Worm (Caenorhabditis elegans) whole organism, L4 larva: ENCODE results near the gene cyp-25A1.

ENCODE experiments used
- F10B5.3 ChIP-seq: sonication (generic microtip); optimal IDR thresholded peaks from 2 replicates; lab custom pipeline; 2016; ENCODE audit warnings: mild to moderate bottlenecking, missing genetic modification characterization, missing compliant biosample characterization
- F37D6.2 ChIP-seq: sonication (generic microtip); optimal IDR thresholded peaks from 2 replicates; lab custom pipeline; 2016; ENCODE audit warnings: mild to moderate bottlenecking, missing genetic modification characterization, missing compliant biosample characterization
- F49E8.2 ChIP-seq: sonication (generic microtip); optimal IDR thresholded peaks from 2 replicates; lab custom pipeline; 2016; ENCODE audit warnings: missing compliant biosample characterization, mild to moderate bottlenecking, missing genetic modification characterization, borderline replicate concordance
- T20F7.1 ChIP-seq: fragments of 200-800 bp; sonication (Bioruptor generic); optimal IDR thresholded peaks from 2 replicates; lab custom pipeline; 2018; ENCODE audit warnings: mild to moderate bottlenecking, missing genetic modification characterization, missing compliant biosample characterization
- Y48G9A.11 ChIP-seq: fragments of 200-800 bp; sonication (Bioruptor generic); IDR thresholded peaks from 2 replicates; pipeline ENCODE4 v1.3.6; 2022; ENCODE audit warnings: missing genetic modification reagents, missing genetic modification characterization, missing compliant biosample characterization
- Y75B8A.6 ChIP-seq: fragments of 200-800 bp; sonication (Bioruptor generic); IDR thresholded peaks from 2 replicates; pipeline ENCODE4 v1.3.6; 2022; ENCODE audit warnings: missing genetic modification reagents, missing genetic modification characterization, missing compliant biosample characterization
- ZK546.5 ChIP-seq, 2 experiments: sonication (generic microtip); optimal IDR thresholded peaks; 2 replicates each; lab custom pipeline; 2017; ENCODE audit warnings: missing biosample characterization in 2 of 2, missing genetic modification characterization in 2 of 2
- aha-1 ChIP-seq: fragments of 150-350 bp; peaks from one replicate; lab custom pipeline; 2014; ENCODE audit warnings: missing biosample characterization, missing genetic modification characterization
- ama-1 ChIP-seq: fragments of 150-350 bp; optimal IDR thresholded peaks from 2 replicates; lab custom pipeline; 2014; ENCODE audit warnings: inconsistent platforms, mixed read lengths
- ceh-44 ChIP-seq: fragments of 200-800 bp; sonication (Bioruptor generic); IDR thresholded peaks from 2 replicates; pipeline ENCODE4 v1.3.6; 2022; ENCODE audit warnings: missing genetic modification reagents, missing genetic modification characterization, missing compliant biosample characterization
- ceh-62 ChIP-seq: sonication (generic microtip); optimal IDR thresholded peaks from 2 replicates; lab custom pipeline; 2017; ENCODE audit warnings: missing biosample characterization, missing genetic modification characterization
- ceh-82 ChIP-seq: sonication (generic microtip); optimal IDR thresholded peaks from 2 replicates; lab custom pipeline; 2017; ENCODE audit warnings: missing biosample characterization, missing genetic modification characterization
- ces-1 ChIP-seq: fragments of 150-350 bp; sonication (generic microtip); optimal IDR thresholded peaks from 4 replicates; lab custom pipeline; 2014; ENCODE audit warnings: missing biosample characterization, missing genetic modification reagents, missing genetic modification characterization
- daf-12 ChIP-seq: fragments of 150-350 bp; optimal IDR thresholded peaks from 2 replicates; lab custom pipeline; 2014; ENCODE audit warnings: missing biosample characterization, missing genetic modification reagents, missing genetic modification characterization
- daf-19 ChIP-seq: fragments of 200-800 bp; sonication (Bioruptor generic); conservative IDR thresholded peaks from 2 replicates; pipeline ENCODE4 v1.3.6; 2022; ENCODE audit warnings: missing genetic modification characterization, missing compliant biosample characterization
- daf-8 ChIP-seq: fragments of 200-800 bp; sonication (Bioruptor generic); IDR thresholded peaks from 2 replicates; pipeline ENCODE4 v1.3.6; 2022; ENCODE audit warnings: missing genetic modification characterization, missing compliant biosample characterization
- dmd-6 ChIP-seq: fragments of 200-800 bp; sonication (Bioruptor generic); IDR thresholded peaks from 2 replicates; pipeline ENCODE4 v1.3.6; 2022; ENCODE audit warnings: missing genetic modification reagents, missing genetic modification characterization, missing compliant biosample characterization
- dmd-8 ChIP-seq: fragments of 200-800 bp; sonication (Bioruptor generic); IDR thresholded peaks from 2 replicates; pipeline ENCODE4 v1.3.6; 2022; ENCODE audit warnings: missing genetic modification characterization, missing compliant biosample characterization
- dmd-9 ChIP-seq: fragments of 200-800 bp; sonication (Bioruptor generic); IDR thresholded peaks from 2 replicates; pipeline ENCODE4 v1.3.6; 2022; ENCODE audit warnings: missing genetic modification reagents, missing genetic modification characterization, missing compliant biosample characterization
- dve-1 ChIP-seq: sonication (generic microtip); optimal IDR thresholded peaks from 2 replicates; lab custom pipeline; 2017; ENCODE audit warnings: antibody characterized with exemption, mild to moderate bottlenecking, missing genetic modification characterization, missing compliant biosample characterization; ENCODE audit not compliant: insufficient read depth
- fos-1 ChIP-seq: fragments of 150-350 bp; optimal IDR thresholded peaks from 2 replicates; lab custom pipeline; 2014; ENCODE audit warnings: missing biosample characterization, missing genetic modification characterization
- hif-1 ChIP-seq, 2 experiments: sonication (generic microtip); optimal IDR thresholded peaks; 2 replicates each; lab custom pipeline; 2016 to 2017; ENCODE audit warnings: missing compliant biosample characterization in 2 of 2, missing genetic modification characterization in 2 of 2, missing genetic modification reagents in 2 of 2, missing genotype in 2 of 2, mild to moderate bottlenecking in 1 of 2
- hlh-11 ChIP-seq: fragments of 200-800 bp; sonication (Bioruptor generic); optimal IDR thresholded peaks from 2 replicates; lab custom pipeline; 2018; ENCODE audit warnings: mild to moderate bottlenecking, missing genetic modification characterization, missing compliant biosample characterization
- jun-1 ChIP-seq: fragments of 150-350 bp; optimal IDR thresholded peaks from 2 replicates; lab custom pipeline; 2014; ENCODE audit warnings: missing biosample characterization, missing genetic modification reagents, missing genetic modification characterization
- lin-13 ChIP-seq: fragments of 150-350 bp; optimal IDR thresholded peaks from 2 replicates; lab custom pipeline; 2014; ENCODE audit warnings: missing biosample characterization, missing genetic modification reagents, missing genetic modification characterization
- lin-15B ChIP-seq: fragments of 150-350 bp; sonication (generic microtip); optimal IDR thresholded peaks from 3 replicates; lab custom pipeline; 2014; ENCODE audit warnings: missing biosample characterization, missing genetic modification characterization
- lin-39 ChIP-seq: fragments of 150-350 bp; optimal IDR thresholded peaks from 2 replicates; lab custom pipeline; 2014; ENCODE audit warnings: missing biosample characterization, missing genetic modification reagents, missing genetic modification characterization
- madf-5 ChIP-seq, 2 experiments: fragments of 200-800 bp; sonication (Bioruptor generic); IDR thresholded peaks; 2 replicates each; pipeline ENCODE4 v1.3.6; 2022; ENCODE audit warnings: missing compliant biosample characterization in 2 of 2, missing genetic modification characterization in 2 of 2
- madf-9 ChIP-seq: fragments of 200-800 bp; sonication (Bioruptor generic); conservative IDR thresholded peaks from 2 replicates; pipeline ENCODE4 v1.3.6; 2022; ENCODE audit warnings: missing genetic modification reagents, missing genetic modification characterization, missing compliant biosample characterization
- mdl-1 ChIP-seq, 2 experiments: fragments of 150-350 bp in 1 of 2; sonication (generic microtip) in 1 of 2; optimal IDR thresholded peaks; 2 replicates each; lab custom pipeline; 2014 to 2017; ENCODE audit warnings: missing biosample characterization in 2 of 2, missing genetic modification characterization in 2 of 2
- mep-1 ChIP-seq: fragments of 150-350 bp; sonication (generic microtip); optimal IDR thresholded peaks from 3 replicates; lab custom pipeline; 2014; ENCODE audit warnings: missing biosample characterization, missing genetic modification characterization
- mes-2 ChIP-seq: sonication (generic microtip); optimal IDR thresholded peaks from 2 replicates; lab custom pipeline; 2016; ENCODE audit warnings: missing genotype, mild to moderate bottlenecking, missing genetic modification characterization, missing compliant biosample characterization; ENCODE audit not compliant: poor library complexity, severe bottlenecking
- mxl-2 ChIP-seq: fragments of 200-800 bp; sonication (Bioruptor generic); conservative IDR thresholded peaks from 2 replicates; pipeline ENCODE4 v1.3.6; 2022; ENCODE audit warnings: missing genetic modification reagents, missing genetic modification characterization, missing compliant biosample characterization
- nhr-102 ChIP-seq: sonication (generic microtip); optimal IDR thresholded peaks from 2 replicates; lab custom pipeline; 2016; ENCODE audit warnings: mild to moderate bottlenecking, missing genetic modification characterization, moderate library complexity, missing compliant biosample characterization
- nhr-11 ChIP-seq: fragments of 150-350 bp; optimal IDR thresholded peaks from 2 replicates; lab custom pipeline; 2014; ENCODE audit warnings: missing biosample characterization, missing genetic modification characterization
- nhr-111 ChIP-seq: fragments of 200-800 bp; sonication (Bioruptor generic); optimal IDR thresholded peaks from 2 replicates; lab custom pipeline; 2018; ENCODE audit warnings: mild to moderate bottlenecking, missing genetic modification characterization, missing compliant biosample characterization
- nhr-237 ChIP-seq: sonication (generic microtip); optimal IDR thresholded peaks from 2 replicates; lab custom pipeline; 2017; ENCODE audit warnings: missing biosample characterization, missing genetic modification characterization
- nhr-25 ChIP-seq: sonication (generic microtip); optimal IDR thresholded peaks from 2 replicates; lab custom pipeline; 2017; ENCODE audit warnings: missing genetic modification characterization, mild to moderate bottlenecking, missing compliant biosample characterization, antibody characterized with exemption, moderate library complexity, borderline replicate concordance; ENCODE audit not compliant: insufficient read depth
- nhr-28 ChIP-seq: fragments of 150-350 bp; optimal IDR thresholded peaks from 2 replicates; lab custom pipeline; 2014; ENCODE audit warnings: missing biosample characterization, missing genetic modification characterization
- nhr-41 ChIP-seq: fragments of 200-800 bp; sonication (Bioruptor generic); IDR thresholded peaks from 2 replicates; pipeline ENCODE4 v1.3.6; 2022; ENCODE audit warnings: missing genetic modification reagents, missing genetic modification characterization, missing compliant biosample characterization
- nhr-42 ChIP-seq: fragments of 200-800 bp; sonication (Bioruptor generic); IDR thresholded peaks from 2 replicates; pipeline ENCODE4 v1.3.6; 2022; ENCODE audit warnings: missing genetic modification characterization, missing compliant biosample characterization
- php-3 ChIP-seq: fragments of 200-800 bp; sonication (Bioruptor generic); IDR thresholded peaks from 2 replicates; pipeline ENCODE4 v1.3.6; 2022; ENCODE audit warnings: missing genetic modification reagents, missing genetic modification characterization, missing compliant biosample characterization
- saeg-2 ChIP-seq: fragments of 200-800 bp; sonication (Bioruptor generic); IDR thresholded peaks from 2 replicates; pipeline ENCODE4 v1.3.6; 2022; ENCODE audit warnings: missing genetic modification reagents, missing genetic modification characterization, missing compliant biosample characterization
- sdz-12 ChIP-seq: fragments of 200-800 bp; sonication (Bioruptor generic); optimal IDR thresholded peaks from 2 replicates; lab custom pipeline; 2018; ENCODE audit warnings: mild to moderate bottlenecking, missing genetic modification characterization, missing compliant biosample characterization
- set-16 ChIP-seq: fragments of 200-800 bp; sonication (Bioruptor generic); IDR thresholded peaks from 2 replicates; pipeline ENCODE4 v1.3.6; 2022; ENCODE audit warnings: missing genetic modification reagents, missing genetic modification characterization, missing compliant biosample characterization
- snpc-4 ChIP-seq: fragments of 150-350 bp; optimal IDR thresholded peaks from 2 replicates; lab custom pipeline; 2014; ENCODE audit warnings: missing biosample characterization, missing genetic modification characterization
- unc-130 ChIP-seq: sonication (generic microtip); optimal IDR thresholded peaks from 2 replicates; lab custom pipeline; 2016; ENCODE audit warnings: missing genetic modification reagents, missing genetic modification characterization, missing compliant biosample characterization
- unc-62 ChIP-seq, 3 experiments: fragments of 150-350 bp in 1 of 3; sonication (generic microtip); optimal IDR thresholded peaks in 2 of 3; peaks in 1 of 3; 1 replicate in 1 of 3; 2 replicates in 2 of 3; lab custom pipeline; 2014 to 2017; ENCODE audit warnings: missing biosample characterization in 3 of 3, missing genetic modification characterization in 3 of 3, missing genetic modification reagents in 3 of 3, missing genotype in 1 of 3
- zag-1 ChIP-seq: fragments of 150-350 bp; optimal IDR thresholded peaks from 2 replicates; lab custom pipeline; 2014; ENCODE audit warnings: missing biosample characterization, missing genetic modification characterization
- zfp-3 ChIP-seq: fragments of 200-800 bp; sonication (Bioruptor generic); conservative IDR thresholded peaks from 2 replicates; pipeline ENCODE4 v1.3.6; 2022; ENCODE audit warnings: missing genetic modification reagents, missing genetic modification characterization, missing compliant biosample characterization
- zip-11 ChIP-seq: fragments of 200-800 bp; sonication (Bioruptor generic); IDR thresholded peaks from 2 replicates; pipeline ENCODE4 v1.3.6; 2022; ENCODE audit warnings: missing genetic modification characterization, missing compliant biosample characterization
- ztf-7 ChIP-seq: fragments of 150-350 bp; optimal IDR thresholded peaks from 2 replicates; lab custom pipeline; 2014; ENCODE audit warnings: missing biosample characterization, missing genetic modification characterization

cyp-25A1 gene

DNA sequence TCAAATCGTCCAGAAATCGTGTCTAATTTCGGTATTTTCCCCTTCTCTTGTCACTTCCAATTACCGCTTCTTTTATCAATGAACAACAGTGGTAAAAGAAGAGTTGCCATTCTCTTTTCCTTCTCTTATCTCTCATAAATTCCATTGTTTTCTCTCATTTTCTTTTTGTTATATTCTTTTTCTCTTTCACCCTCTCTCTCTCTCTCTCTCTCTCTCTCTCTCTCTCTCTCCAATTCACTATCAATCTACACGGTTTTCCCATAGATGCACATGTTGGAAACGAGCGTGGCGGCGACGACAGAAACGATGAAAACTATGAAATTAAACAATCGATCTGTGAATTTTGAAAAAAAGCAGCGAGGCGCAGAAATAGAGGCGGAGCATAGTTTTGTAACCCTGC is 33.2 kb upstream of the cyp-25A1 start (continued):
- TF ChIP-seq madf-5 (GFP tag; IDR thresholded peaks at IDR 0.05; lab: Robert Waterston, UW) = no peak
- TF ChIP-seq ZK546.5 (tag; optimal IDR thresholded peaks at IDR 0.05; lab: Kevin White, UChicago) = no peak
- no peak for TF ChIP-seq fos-1 (tag; lab: Kevin White, UChicago)
- peak; percentile 43 for TF ChIP-seq aha-1
- TF ChIP-seq madf-9 (GFP tag; lab: Robert Waterston, UW) = no peak
- TF ChIP-seq set-16 (GFP tag; lab: Robert Waterston, UW) = no peak
- no peak for TF ChIP-seq nhr-237 (tag; lab: Kevin White, UChicago)
- TF ChIP-seq mep-1 (tag; lab: Kevin White, UChicago) = peak; percentile 58
- no peak for TF ChIP-seq daf-12
- no peak for TF ChIP-seq ztf-7 (tag; lab: Kevin White, UChicago)
- no peak for TF ChIP-seq Y75B8A.6 (GFP tag; lab: Robert Waterston, UW)
- no peak for TF ChIP-seq php-3 (GFP tag; lab: Robert Waterston, UW)
- TF ChIP-seq Y48G9A.11 (GFP tag; lab: Robert Waterston, UW) = no peak
- TF ChIP-seq sdz-12 = no peak
- no peak for TF ChIP-seq lin-15B (tag; lab: Kevin White, UChicago)
- TF ChIP-seq nhr-111 (GFP tag; lab: Kevin White, UChicago) = no peak
- TF ChIP-seq dmd-6 (GFP tag; lab: Robert Waterston, UW) = peak; percentile 40
- TF ChIP-seq zip-11 (GFP tag; lab: Robert Waterston, UW) = no peak
- peak; percentile 77 for TF ChIP-seq hlh-11 (tag; lab: Kevin White, UChicago)
- TF ChIP-seq F37D6.2 (tag; lab: Kevin White, UChicago) = no peak
- TF ChIP-seq jun-1 (tag; lab: Kevin White, UChicago) = no peak
- no peak for TF ChIP-seq zag-1
- TF ChIP-seq daf-8 = no peak
- no peak for TF ChIP-seq unc-130 (GFP tag; lab: Kevin White, UChicago)
- TF ChIP-seq mxl-2 = no peak
- no peak for TF ChIP-seq nhr-25 (tag; lab: Kevin White, UChicago)
- no peak for TF ChIP-seq ceh-62 (tag; lab: Kevin White, UChicago)
- no peak for TF ChIP-seq lin-13 (GFP tag; lab: Kevin White, UChicago)
- no peak for TF ChIP-seq hif-1 (tag; optimal IDR thresholded peaks at IDR 0.05; lab: Kevin White, UChicago)
- TF ChIP-seq ceh-44 (GFP tag; lab: Robert Waterston, UW) = no peak
- TF ChIP-seq ceh-82 (tag; lab: Kevin White, UChicago) = no peak
- TF ChIP-seq ama-1 (lab: Kevin White, UChicago) = no peak
- no peak for TF ChIP-seq nhr-102 (tag; lab: Kevin White, UChicago)
- no peak for TF ChIP-seq nhr-41 (GFP tag; lab: Robert Waterston, UW)
- no peak for TF ChIP-seq saeg-2
- TF ChIP-seq zfp-3 (GFP tag; lab: Robert Waterston, UW) = no peak
- peak; percentile 25 for TF ChIP-seq mes-2
- TF ChIP-seq mdl-1 (tag; optimal IDR thresholded peaks at IDR 0.05; lab: Kevin White, UChicago) = peak in 1 of 2 experiments; percentile 69
- TF ChIP-seq nhr-28 (tag; lab: Kevin White, UChicago) = peak; percentile 51
- peak in 1 of 2 experiments; percentile 94 for TF ChIP-seq unc-62 (GFP tag; optimal IDR thresholded peaks at IDR 0.05 in 1 of 2; lab: Kevin White, UChicago)
- TF ChIP-seq unc-62 (tag; optimal IDR thresholded peaks at IDR 0.05; lab: Kevin White, UChicago) = no peak
- TF ChIP-seq F49E8.2 = no peak
- TF ChIP-seq dve-1 = peak; percentile 81
- TF ChIP-seq nhr-42 (GFP tag; lab: Robert Waterston, UW) = no peak
- no peak for TF ChIP-seq dmd-8
- TF ChIP-seq T20F7.1 (GFP tag; lab: Kevin White, UChicago) = no peak
- TF ChIP-seq nhr-11 (tag; lab: Kevin White, UChicago) = no peak
- TF ChIP-seq ces-1 (GFP tag; lab: Kevin White, UChicago) = no peak
- TF ChIP-seq dmd-9 = no peak
- no peak for TF ChIP-seq daf-19 (GFP tag; lab: Robert Waterston, UW)
- no peak for TF ChIP-seq lin-39 (tag; lab: Kevin White, UChicago)
- TF ChIP-seq F10B5.3 = no peak
- no peak for TF ChIP-seq snpc-4 (tag; lab: Kevin White, UChicago)
